Worm (Caenorhabditis elegans) whole organism, midembryonic: ENCODE data around the gene F59E11.5.

ENCODE experiments used
- T22C8.4 ChIP-seq: fragments of 200-800 bp; sonication (Bioruptor generic); IDR thresholded peaks from 2 replicates; pipeline ENCODE4 v1.3.6; 2022; ENCODE audit warnings: missing genetic modification characterization, missing compliant biosample characterization
- cog-1 ChIP-seq: sonication (generic microtip); optimal IDR thresholded peaks from 2 replicates; lab custom pipeline; 2016; ENCODE audit warnings: missing genetic modification characterization, missing compliant biosample characterization
- flt-1 ChIP-seq: fragments of 200-800 bp; sonication (Bioruptor generic); IDR thresholded peaks from 2 replicates; pipeline ENCODE4 v1.3.6; 2022; ENCODE audit warnings: missing genetic modification characterization, missing compliant biosample characterization
- klf-2 ChIP-seq: fragments of 200-800 bp; sonication (Bioruptor generic); conservative IDR thresholded peaks from 2 replicates; pipeline ENCODE4 v1.3.6; 2022; ENCODE audit warnings: missing genetic modification reagents, missing genetic modification characterization, missing compliant biosample characterization
- med-1 ChIP-seq: sonication (generic microtip); optimal IDR thresholded peaks from 2 replicates; lab custom pipeline; 2017; ENCODE audit warnings: missing genetic modification characterization, mild to moderate bottlenecking, missing compliant biosample characterization, antibody characterized with exemption, missing genetic modification reagents; ENCODE audit not compliant: insufficient read depth
- ref-1 ChIP-seq: fragments of 200-800 bp; sonication (Bioruptor generic); conservative IDR thresholded peaks from 2 replicates; pipeline ENCODE4 v1.3.6; 2022; ENCODE audit warnings: missing genetic modification reagents, missing genetic modification characterization, missing compliant biosample characterization
- tab-1 ChIP-seq: fragments of 200-800 bp; sonication (Bioruptor generic); IDR thresholded peaks from 2 replicates; pipeline ENCODE4 v1.3.6; 2022; ENCODE audit warnings: missing genetic modification characterization, missing compliant biosample characterization
- ztf-23 ChIP-seq: fragments of 200-800 bp; sonication (Bioruptor generic); IDR thresholded peaks from 2 replicates; pipeline ENCODE4 v1.3.6; 2022; ENCODE audit warnings: missing genetic modification reagents, missing genetic modification characterization, missing compliant biosample characterization
- ztf-29 ChIP-seq: fragments of 200-800 bp; sonication (Bioruptor generic); IDR thresholded peaks from 2 replicates; pipeline ENCODE4 v1.3.6; 2022; ENCODE audit warnings: missing genetic modification reagents, missing genetic modification characterization, missing compliant biosample characterization

Gene F59E11.5

ce11 chrV:8974889-8975422 lies 19.9 kb upstream of the F59E11.5 start, which contains the start of gene nhr-143:
Gene nhr-143 (minus strand): TSS chrV:8974939.
- TF ChIP-seq flt-1 (GFP tag; lab: Robert Waterston, UW) (no peak), T22C8.4 (GFP tag; lab: Robert Waterston, UW) (no peak), tab-1 (no peak), klf-2 (GFP tag; lab: Robert Waterston, UW) (no peak), ztf-23 (GFP tag; lab: Robert Waterston, UW) (no peak), ztf-29 (GFP tag; lab: Robert Waterston, UW) (no peak), med-1 (GFP tag; lab: Kevin White, UChicago) (no peak), cog-1 (tag; lab: Kevin White, UChicago) (no peak), ref-1 (no peak)

ce11 chrV:8977895-8978294 lies 17.0 kb upstream of the F59E11.5 start:
- TF ChIP-seq T22C8.4 (GFP tag; lab: Robert Waterston, UW) (no peak), ztf-29 (GFP tag; lab: Robert Waterston, UW) (no peak), med-1 (GFP tag; lab: Kevin White, UChicago) (no peak), ref-1 (no peak), flt-1 (GFP tag; lab: Robert Waterston, UW) (no peak), cog-1 (tag; lab: Kevin White, UChicago) (no peak)

ce11 chrV:8980845-8981244 lies 14.1 kb upstream of the F59E11.5 start, which contains the start of gene str-84:
Gene str-84 (minus strand): TSS chrV:8980945.
- no peak for TF ChIP-seq ztf-29 (GFP tag; lab: Robert Waterston, UW)
- no peak for TF ChIP-seq med-1 (GFP tag; lab: Kevin White, UChicago)
- no peak for TF ChIP-seq flt-1 (GFP tag; lab: Robert Waterston, UW)
- TF ChIP-seq T22C8.4 (GFP tag; lab: Robert Waterston, UW) = no peak

- TF ChIP-seq tab-1 (no peak), ztf-29 (GFP tag; lab: Robert Waterston, UW) (no peak), ref-1 (no peak), flt-1 (GFP tag; lab: Robert Waterston, UW) (no peak), klf-2 (GFP tag; lab: Robert Waterston, UW) (no peak), T22C8.4 (GFP tag; lab: Robert Waterston, UW) (no peak), med-1 (GFP tag; lab: Kevin White, UChicago) (no peak), cog-1 (tag; lab: Kevin White, UChicago) (no peak), ztf-23 (GFP tag; lab: Robert Waterston, UW) (no peak)
Observed at ce11 chrV:8983604-8984003, 11.3 kb upstream of the F59E11.5 start, which contains the start of gene str-86. Gene str-86 (minus strand): TSS chrV:8983704.

- no peak for TF ChIP-seq klf-2 (GFP tag; lab: Robert Waterston, UW)
- TF ChIP-seq ztf-29 (GFP tag; lab: Robert Waterston, UW) = no peak
- no peak for TF ChIP-seq flt-1 (GFP tag; lab: Robert Waterston, UW)
- TF ChIP-seq ztf-23 (GFP tag; lab: Robert Waterston, UW) = no peak
- no peak for TF ChIP-seq med-1 (GFP tag; lab: Kevin White, UChicago)
- no peak for TF ChIP-seq ref-1
- TF ChIP-seq tab-1 = no peak
- no peak for TF ChIP-seq cog-1 (tag; lab: Kevin White, UChicago)
- TF ChIP-seq T22C8.4 (GFP tag; lab: Robert Waterston, UW) = no peak
Observed at ce11 chrV:8984783-8985182, 10.1 kb upstream of the F59E11.5 start.

ce11 chrV:8985740-8986139 lies 9.2 kb upstream of the F59E11.5 start, which contains the start of gene str-85:
Gene str-85 (minus strand): TSS chrV:8985840.
- TF ChIP-seq T22C8.4 (GFP tag; lab: Robert Waterston, UW) (no peak), ztf-23 (GFP tag; lab: Robert Waterston, UW) (no peak), cog-1 (tag; lab: Kevin White, UChicago) (no peak)

- no peak for TF ChIP-seq ztf-23 (GFP tag; lab: Robert Waterston, UW)
- TF ChIP-seq ref-1 = no peak
- no peak for TF ChIP-seq med-1 (GFP tag; lab: Kevin White, UChicago)
- no peak for TF ChIP-seq tab-1
Observed at ce11 chrV:8988104-8988503, 6.8 kb upstream of the F59E11.5 start, which contains the start of gene str-87. Gene str-87 (minus strand): TSS chrV:8988204.

- no peak for TF ChIP-seq ztf-23 (GFP tag; lab: Robert Waterston, UW)
Observed at ce11 chrV:8990194-8990649, 4.7 kb upstream of the F59E11.5 start, which contains the start of gene F59E11.7. Gene F59E11.7 (plus strand): TSS chrV:8990244.

- TF ChIP-seq med-1 (GFP tag; lab: Kevin White, UChicago) = no peak
- no peak for TF ChIP-seq T22C8.4 (GFP tag; lab: Robert Waterston, UW)
- TF ChIP-seq cog-1 (tag; lab: Kevin White, UChicago) = no peak
- TF ChIP-seq ztf-29 (GFP tag; lab: Robert Waterston, UW) = no peak
- TF ChIP-seq ztf-23 (GFP tag; lab: Robert Waterston, UW) = no peak
- no peak for TF ChIP-seq klf-2 (GFP tag; lab: Robert Waterston, UW)
- no peak for TF ChIP-seq tab-1
- TF ChIP-seq flt-1 (GFP tag; lab: Robert Waterston, UW) = no peak
- no peak for TF ChIP-seq ref-1
Observed at ce11 chrV:8991679-8992078, 3.2 kb upstream of the F59E11.5 start, which contains the start of gene F59E11.6. Gene F59E11.6 (plus strand): TSS chrV:8991789.

- no peak for TF ChIP-seq klf-2 (GFP tag; lab: Robert Waterston, UW)
- no peak for TF ChIP-seq T22C8.4 (GFP tag; lab: Robert Waterston, UW)
- TF ChIP-seq ztf-29 (GFP tag; lab: Robert Waterston, UW) = no peak
Observed at ce11 chrV:8994272-8994671, 629 bp upstream of the F59E11.5 start.
